Worm (Caenorhabditis elegans): ENCODE data around the gene sre-37.

DNA sequence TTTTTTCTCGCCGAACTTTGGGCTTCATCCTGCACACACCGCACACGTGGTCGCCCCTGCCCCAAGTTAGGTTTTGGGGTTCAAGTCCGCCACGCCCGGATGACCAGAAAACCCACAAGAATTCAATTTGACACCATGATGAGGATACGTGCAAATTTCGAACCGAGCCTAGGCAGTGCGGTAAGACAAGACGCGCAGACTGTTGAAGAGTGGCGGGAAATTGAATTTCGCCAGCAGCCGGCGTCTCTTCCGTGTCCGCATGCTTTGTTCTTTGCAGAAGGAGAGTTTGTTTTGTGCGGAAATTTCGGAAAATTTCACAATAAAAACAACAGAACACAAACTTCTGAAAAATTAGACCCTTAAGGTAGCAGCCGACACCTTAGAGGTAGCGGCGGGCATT, 34.3 kb downstream of the sre-37 start:
- TF ChIP-seq ceh-45 (GFP tag; IDR thresholded peaks at IDR 0.05) (no peak), fkh-10 (GFP tag; optimal IDR thresholded peaks at IDR 0.05) (no peak), ztf-16 (tag; optimal IDR thresholded peaks at IDR 0.05) (no peak), ceh-9 (tag; optimal IDR thresholded peaks at IDR 0.05) (no peak), hlh-30 (tag; optimal IDR thresholded peaks at IDR 0.05; ENCODE audit: insufficient read depth) (no peak), lin-11 (tag; optimal IDR thresholded peaks at IDR 0.05) (no peak), hlh-13 (GFP tag; optimal IDR thresholded peaks at IDR 0.05) (no peak), ceh-30 (tag; optimal IDR thresholded peaks at IDR 0.05) (no peak), dmd-4 (tag; optimal IDR thresholded peaks at IDR 0.05; ENCODE audit: borderline replicate concordance) (no peak)

All from whole organism, late embryonic.